Worm (Caenorhabditis elegans) whole organism, young adult: ENCODE data around the gene C05E4.7.

Experiments
- B0019.2 ChIP-seq: fragments of 200-800 bp; sonication (Bioruptor generic); conservative IDR thresholded peaks from 2 replicates; pipeline ENCODE4 v1.3.6; 2022; ENCODE audit warnings: missing genetic modification reagents, missing genetic modification characterization, missing compliant biosample characterization
- B0035.1 ChIP-seq: sonication (generic microtip); optimal IDR thresholded peaks from 2 replicates; lab custom pipeline; 2016; ENCODE audit warnings: missing genetic modification characterization, mild to moderate bottlenecking, missing compliant biosample characterization, missing genotype, missing genetic modification reagents
- B0336.3 ChIP-seq: fragments of 200-800 bp; sonication (Bioruptor generic); IDR thresholded peaks from 2 replicates; pipeline ENCODE4 v1.3.6; 2022; ENCODE audit warnings: missing genetic modification characterization, missing compliant biosample characterization
- C06A6.2 ChIP-seq: fragments of 200-800 bp; sonication (Bioruptor generic); conservative IDR thresholded peaks from 2 replicates; pipeline ENCODE4 v1.3.6; 2022; ENCODE audit warnings: missing genetic modification characterization, missing compliant biosample characterization
- C17E4.6 ChIP-seq: fragments of 200-800 bp; sonication (Bioruptor generic); IDR thresholded peaks from 2 replicates; pipeline ENCODE4 v1.3.6; 2022; ENCODE audit warnings: missing genetic modification reagents, missing genetic modification characterization, missing compliant biosample characterization
- F10E7.11 ChIP-seq: sonication (generic microtip); optimal IDR thresholded peaks from 2 replicates; lab custom pipeline; 2017; ENCODE audit warnings: mild to moderate bottlenecking, missing genetic modification characterization, moderate library complexity, missing compliant biosample characterization
- F33H1.4 ChIP-seq: fragments of 200-800 bp; sonication (Bioruptor generic); IDR thresholded peaks from 2 replicates; pipeline ENCODE4 v1.3.6; 2022; ENCODE audit warnings: missing genetic modification reagents, missing genetic modification characterization, missing compliant biosample characterization
- F37B4.10 ChIP-seq: fragments of 200-800 bp; sonication (Bioruptor generic); IDR thresholded peaks from 2 replicates; pipeline ENCODE4 v1.3.6; 2022; ENCODE audit warnings: missing genetic modification characterization, missing compliant biosample characterization
- akir-1 ChIP-seq: fragments of 200-800 bp; sonication (Bioruptor generic); optimal IDR thresholded peaks from 2 replicates; lab custom pipeline; 2018; ENCODE audit warnings: mild to moderate bottlenecking, missing genetic modification characterization, moderate library complexity, missing compliant biosample characterization
- aptf-3 ChIP-seq: fragments of 200-800 bp; sonication (Bioruptor generic); IDR thresholded peaks from 2 replicates; pipeline ENCODE4 v1.3.6; 2022; ENCODE audit warnings: missing genetic modification characterization, missing compliant biosample characterization
- cebp-2 ChIP-seq: fragments of 200-800 bp; sonication (Bioruptor generic); IDR thresholded peaks from 2 replicates; pipeline ENCODE4 v1.3.6; 2022; ENCODE audit warnings: missing genetic modification characterization, missing compliant biosample characterization
- ceh-79 ChIP-seq: sonication (generic microtip); optimal IDR thresholded peaks from 2 replicates; lab custom pipeline; 2017; ENCODE audit warnings: mild to moderate bottlenecking, missing genetic modification characterization, missing compliant biosample characterization
- ceh-91 ChIP-seq: fragments of 200-800 bp; sonication (Bioruptor generic); IDR thresholded peaks from 2 replicates; pipeline ENCODE4 v1.3.6; 2022; ENCODE audit warnings: missing genetic modification reagents, missing genetic modification characterization, missing compliant biosample characterization
- dpl-1 ChIP-seq: fragments of 150-350 bp; optimal IDR thresholded peaks from 2 replicates; lab custom pipeline; 2014; ENCODE audit warnings: missing biosample characterization, missing genetic modification reagents, missing genetic modification characterization
- efl-1 ChIP-seq: fragments of 150-350 bp; optimal IDR thresholded peaks from 2 replicates; lab custom pipeline; 2014; ENCODE audit warnings: missing biosample characterization, missing genetic modification reagents, missing genetic modification characterization
- egl-18 ChIP-seq: fragments of 200-800 bp; sonication (Bioruptor generic); IDR thresholded peaks from 2 replicates; pipeline ENCODE4 v1.3.6; 2022; ENCODE audit warnings: missing genetic modification reagents, missing genetic modification characterization, missing compliant biosample characterization
- egl-44 ChIP-seq: fragments of 200-800 bp; sonication (Bioruptor generic); IDR thresholded peaks from 2 replicates; pipeline ENCODE4 v1.3.6; 2022; ENCODE audit warnings: missing genetic modification reagents, missing genetic modification characterization, missing compliant biosample characterization
- egrh-3 ChIP-seq: fragments of 200-800 bp; sonication (Bioruptor generic); IDR thresholded peaks from 2 replicates; pipeline ENCODE4 v1.3.6; 2022; ENCODE audit warnings: missing genetic modification reagents, missing genetic modification characterization, missing compliant biosample characterization
- fkh-3 ChIP-seq: sonication (generic microtip); optimal IDR thresholded peaks from 2 replicates; lab custom pipeline; 2016; ENCODE audit warnings: mild to moderate bottlenecking, missing genetic modification characterization, missing compliant biosample characterization
- gei-17 ChIP-seq: fragments of 200-800 bp; sonication (Bioruptor generic); optimal IDR thresholded peaks from 2 replicates; lab custom pipeline; 2018; ENCODE audit warnings: mild to moderate bottlenecking, missing genetic modification characterization, missing compliant biosample characterization
- hlh-12 ChIP-seq: sonication (generic microtip); optimal IDR thresholded peaks from 2 replicates; lab custom pipeline; 2016; ENCODE audit warnings: missing genetic modification characterization, missing compliant biosample characterization
- lag-1 ChIP-seq: fragments of 200-800 bp; sonication (Bioruptor generic); IDR thresholded peaks from 2 replicates; pipeline ENCODE4 v1.3.6; 2022; ENCODE audit warnings: missing genetic modification reagents, missing genetic modification characterization, missing compliant biosample characterization
- lir-1 ChIP-seq: fragments of 200-800 bp; sonication (Bioruptor generic); conservative IDR thresholded peaks from 2 replicates; pipeline ENCODE4 v1.3.6; 2022; ENCODE audit warnings: missing genetic modification reagents, missing genetic modification characterization, missing compliant biosample characterization
- madf-6 ChIP-seq: fragments of 200-800 bp; sonication (Bioruptor generic); IDR thresholded peaks from 2 replicates; pipeline ENCODE4 v1.3.6; 2022; ENCODE audit warnings: missing genetic modification reagents, missing genetic modification characterization, missing compliant biosample characterization
- mcd-1 ChIP-seq: fragments of 200-800 bp; sonication (Bioruptor generic); IDR thresholded peaks from 2 replicates; pipeline ENCODE4 v1.3.6; 2022; ENCODE audit warnings: missing genetic modification reagents, missing genetic modification characterization, missing compliant biosample characterization
- mel-28 ChIP-seq: sonication (generic microtip); optimal IDR thresholded peaks from 2 replicates; lab custom pipeline; 2016; ENCODE audit warnings: borderline replicate concordance, mild to moderate bottlenecking, missing genetic modification characterization, missing compliant biosample characterization
- mes-4 ChIP-seq: sonication (generic microtip); optimal IDR thresholded peaks from 2 replicates; lab custom pipeline; 2016; ENCODE audit warnings: missing genotype, missing genetic modification characterization, missing compliant biosample characterization
- mxl-1 ChIP-seq: sonication (generic microtip); optimal IDR thresholded peaks from 2 replicates; lab custom pipeline; 2016; ENCODE audit warnings: missing genetic modification characterization, missing compliant biosample characterization
- nfya-2 ChIP-seq: fragments of 200-800 bp; sonication (Bioruptor generic); IDR thresholded peaks from 2 replicates; pipeline ENCODE4 v1.3.6; 2022; ENCODE audit warnings: missing genetic modification reagents, missing genetic modification characterization, missing compliant biosample characterization
- pbrm-1 ChIP-seq: fragments of 200-800 bp; sonication (Bioruptor generic); IDR thresholded peaks from 2 replicates; pipeline ENCODE4 v1.3.6; 2022; ENCODE audit warnings: missing genetic modification reagents, missing genetic modification characterization, missing compliant biosample characterization
- pha-4 ChIP-seq: fragments of 150-350 bp; sonication (generic microtip); optimal IDR thresholded peaks from 2 replicates; lab custom pipeline; 2014; ENCODE audit warnings: missing biosample characterization, missing genetic modification reagents, missing genetic modification characterization
- rec-8 ChIP-seq, 2 experiments: sonication (generic microtip); optimal IDR thresholded peaks; 2 replicates each; lab custom pipeline; 2016; ENCODE audit warnings: mild to moderate bottlenecking in 2 of 2, missing genetic modification characterization in 2 of 2, missing genetic modification reagents in 2 of 2, missing genotype in 2 of 2, missing biosample characterization in 1 of 2, missing compliant biosample characterization in 1 of 2, moderate library complexity in 1 of 2
- repo-1 ChIP-seq: sonication (generic microtip); optimal IDR thresholded peaks from 2 replicates; lab custom pipeline; 2017; ENCODE audit warnings: mild to moderate bottlenecking, missing genetic modification characterization, missing compliant biosample characterization
- rpc-1 ChIP-seq, 2 experiments: fragments of 150-350 bp in 1 of 2; sonication (generic microtip) in 1 of 2; optimal IDR thresholded peaks; 2 replicates each; lab custom pipeline; 2014 to 2018; ENCODE audit warnings: missing biosample characterization in 1 of 2, missing genetic modification characterization in 1 of 2, missing genetic modification reagents in 1 of 2, missing genotype in 1 of 2
- sdz-38 ChIP-seq: sonication (generic microtip); optimal IDR thresholded peaks from 2 replicates; lab custom pipeline; 2016; ENCODE audit warnings: missing genotype, missing genetic modification characterization, missing compliant biosample characterization
- snpc-1.1 ChIP-seq: sonication (generic microtip); optimal IDR thresholded peaks from 2 replicates; lab custom pipeline; 2017; ENCODE audit warnings: missing genetic modification characterization, mild to moderate bottlenecking, missing compliant biosample characterization, antibody characterized with exemption, moderate library complexity, missing genotype, missing genetic modification reagents; ENCODE audit not compliant: insufficient read depth
- snpc-1.3 ChIP-seq: sonication (generic microtip); optimal IDR thresholded peaks from 2 replicates; lab custom pipeline; 2017; ENCODE audit warnings: missing genetic modification characterization, mild to moderate bottlenecking, missing compliant biosample characterization, antibody characterized with exemption, moderate library complexity, missing genotype, missing genetic modification reagents; ENCODE audit not compliant: insufficient read depth
- snpc-4 ChIP-seq, 5 experiments: fragments of 150-350 bp in 1 of 5; sonication (generic microtip) in 4 of 5; optimal IDR thresholded peaks; 2 replicates each; lab custom pipeline; 2014 to 2018; ENCODE audit warnings: missing genetic modification characterization in 5 of 5, missing biosample characterization in 3 of 5, antibody characterized with exemption in 2 of 5, mild to moderate bottlenecking in 2 of 5, missing compliant biosample characterization in 2 of 5, missing genotype in 2 of 5, moderate library complexity in 2 of 5, missing genetic modification reagents in 1 of 5
- tbp1 ChIP-seq: fragments of 200-800 bp; sonication (Bioruptor generic); optimal IDR thresholded peaks from 2 replicates; lab custom pipeline; 2018; ENCODE audit warnings: mild to moderate bottlenecking, missing genetic modification characterization, missing compliant biosample characterization
- tlf-1 ChIP-seq: fragments of 200-800 bp; sonication (Bioruptor generic); optimal IDR thresholded peaks from 2 replicates; lab custom pipeline; 2018; ENCODE audit warnings: mild to moderate bottlenecking, missing genetic modification characterization, missing compliant biosample characterization
- unc-130 ChIP-seq: sonication (generic microtip); optimal IDR thresholded peaks from 2 replicates; lab custom pipeline; 2016; ENCODE audit warnings: missing genetic modification reagents, missing genetic modification characterization, missing compliant biosample characterization
- unc-62 ChIP-seq: fragments of 150-350 bp; optimal IDR thresholded peaks from 2 replicates; lab custom pipeline; 2014; ENCODE audit warnings: missing biosample characterization, missing genetic modification reagents, missing genetic modification characterization
- ztf-22 ChIP-seq: fragments of 200-800 bp; sonication (Bioruptor generic); optimal IDR thresholded peaks from 2 replicates; lab custom pipeline; 2018; ENCODE audit warnings: mild to moderate bottlenecking, missing genetic modification characterization, moderate library complexity, missing compliant biosample characterization
- ztf-26 ChIP-seq: sonication (generic microtip); optimal IDR thresholded peaks from 2 replicates; lab custom pipeline; 2017; ENCODE audit warnings: missing genetic modification characterization, missing compliant biosample characterization
- ztf-3 ChIP-seq: fragments of 200-800 bp; sonication (Bioruptor generic); optimal IDR thresholded peaks from 2 replicates; lab custom pipeline; 2018; ENCODE audit warnings: mild to moderate bottlenecking, missing genetic modification characterization, missing compliant biosample characterization
- ztf-6 ChIP-seq: fragments of 200-800 bp; sonication (Bioruptor generic); IDR thresholded peaks from 2 replicates; pipeline ENCODE4 v1.3.6; 2022; ENCODE audit warnings: missing genetic modification reagents, missing genetic modification characterization, missing compliant biosample characterization

The C05E4.7 gene

ce11 chrV:727484-728351 lies 14.2 kb upstream of the C05E4.7 start, which contains the start of the genes icl-1 and srh-2 (continued):
- TF ChIP-seq ztf-6 (GFP tag; lab: Robert Waterston, UW): no peak
- no peak for TF ChIP-seq aptf-3 (GFP tag; lab: Robert Waterston, UW)
- no peak for TF ChIP-seq fkh-3 (tag; lab: Kevin White, UChicago)
- peak; percentile 76 for TF ChIP-seq ceh-79 (tag; lab: Kevin White, UChicago)
- TF ChIP-seq F10E7.11 (tag; lab: Kevin White, UChicago): no peak
- peak; percentile 21 for TF ChIP-seq tlf-1 (GFP tag; lab: Kevin White, UChicago)
- peak; percentile 60 for TF ChIP-seq pha-4 (tag; lab: Kevin White, UChicago)
- TF ChIP-seq nfya-2: no peak
- TF ChIP-seq madf-6 (GFP tag; lab: Robert Waterston, UW): no peak
- peak; percentile 72 for TF ChIP-seq ztf-26 (tag; lab: Kevin White, UChicago)
- TF ChIP-seq rec-8 (tag; optimal IDR thresholded peaks at IDR 0.05; lab: Kevin White, UChicago): peak in 1 of 2 experiments; percentile 41
- TF ChIP-seq akir-1: no peak
- TF ChIP-seq sdz-38 (tag; lab: Kevin White, UChicago): no peak
- no peak for TF ChIP-seq dpl-1 (GFP tag; lab: Kevin White, UChicago)
- TF ChIP-seq ztf-22 (GFP tag; lab: Kevin White, UChicago): no peak
- TF ChIP-seq ztf-3 (GFP tag; lab: Kevin White, UChicago): peak; percentile 4
- no peak for TF ChIP-seq mxl-1 (tag; lab: Kevin White, UChicago)
- TF ChIP-seq mes-4 (tag; lab: Kevin White, UChicago): no peak
- TF ChIP-seq egl-44 (GFP tag; lab: Robert Waterston, UW): no peak
- TF ChIP-seq rpc-1 (optimal IDR thresholded peaks at IDR 0.05; lab: Kevin White, UChicago): no peak
- TF ChIP-seq rpc-1 (tag; optimal IDR thresholded peaks at IDR 0.05; lab: Kevin White, UChicago): no peak
- TF ChIP-seq F33H1.4 (GFP tag; lab: Robert Waterston, UW): no peak
- TF ChIP-seq unc-62 (GFP tag; lab: Kevin White, UChicago): no peak
- peak; percentile 35 for TF ChIP-seq gei-17 (GFP tag; lab: Kevin White, UChicago)
- no peak for TF ChIP-seq mel-28
- peak; percentile 39 for TF ChIP-seq B0035.1 (tag; lab: Kevin White, UChicago)
- peak; percentile 10 for TF ChIP-seq tbp1 (GFP tag; lab: Kevin White, UChicago)
- no peak for TF ChIP-seq snpc-1.3 (tag; lab: Kevin White, UChicago)
- TF ChIP-seq egl-18 (GFP tag; lab: Robert Waterston, UW): no peak
- no peak; the same call in 1 of the 2 replicates for TF ChIP-seq egrh-3 (GFP tag; lab: Robert Waterston, UW)
- peak; percentile 56 for TF ChIP-seq mcd-1 (GFP tag; lab: Robert Waterston, UW)
- 0 out of 2 replicates have a peak, but pooled peaks have one; percentile 26 for TF ChIP-seq pbrm-1 (GFP tag; lab: Robert Waterston, UW)
- no peak for TF ChIP-seq ceh-91 (GFP tag; lab: Robert Waterston, UW)
- TF ChIP-seq C06A6.2 (GFP tag; lab: Robert Waterston, UW): peak; percentile 23; the same call in 1 of the 2 replicates
- TF ChIP-seq snpc-4 (GFP tag; optimal IDR thresholded peaks at IDR 0.05; lab: Kevin White, UChicago): no peak
- TF ChIP-seq snpc-4 (tag; optimal IDR thresholded peaks at IDR 0.05; lab: Kevin White, UChicago): no peak
- peak; percentile 74; the same call in 1 of the 2 replicates for TF ChIP-seq B0336.3 (GFP tag; lab: Robert Waterston, UW)
- no peak for TF ChIP-seq F37B4.10 (GFP tag; lab: Robert Waterston, UW)
- no peak for TF ChIP-seq cebp-2 (GFP tag; lab: Robert Waterston, UW)
- TF ChIP-seq C17E4.6 (GFP tag; lab: Robert Waterston, UW): no peak
- TF ChIP-seq unc-130 (GFP tag; lab: Kevin White, UChicago): no peak
- 0 out of 2 replicates have a peak, but pooled peaks have one; percentile 45 for TF ChIP-seq lag-1 (GFP tag; lab: Robert Waterston, UW)
- 0 out of 2 replicates have a peak, but pooled peaks have one; percentile 12 for TF ChIP-seq lir-1 (GFP tag; lab: Robert Waterston, UW)
- no peak for TF ChIP-seq snpc-1.1 (tag; lab: Kevin White, UChicago)
- no peak for TF ChIP-seq efl-1 (GFP tag; lab: Kevin White, UChicago)
- 0 out of 2 replicates have a peak, but pooled peaks have one; percentile 3 for TF ChIP-seq B0019.2 (GFP tag; lab: Robert Waterston, UW)
- TF ChIP-seq hlh-12 (tag; lab: Kevin White, UChicago): no peak
- TF ChIP-seq repo-1 (tag; lab: Kevin White, UChicago): peak; percentile 97
